Worm (Caenorhabditis elegans) whole organism, midembryonic: Measurements from ENCODE around the gene npr-40.

Experiments used
- T22C8.4 ChIP-seq: fragments of 200-800 bp; sonication (Bioruptor generic); IDR thresholded peaks from 2 replicates; pipeline ENCODE4 v1.3.6; 2022; ENCODE audit warnings: missing genetic modification characterization, missing compliant biosample characterization
- cog-1 ChIP-seq: sonication (generic microtip); optimal IDR thresholded peaks from 2 replicates; lab custom pipeline; 2016; ENCODE audit warnings: missing genetic modification characterization, missing compliant biosample characterization
- flt-1 ChIP-seq: fragments of 200-800 bp; sonication (Bioruptor generic); IDR thresholded peaks from 2 replicates; pipeline ENCODE4 v1.3.6; 2022; ENCODE audit warnings: missing genetic modification characterization, missing compliant biosample characterization
- klf-2 ChIP-seq: fragments of 200-800 bp; sonication (Bioruptor generic); conservative IDR thresholded peaks from 2 replicates; pipeline ENCODE4 v1.3.6; 2022; ENCODE audit warnings: missing genetic modification reagents, missing genetic modification characterization, missing compliant biosample characterization
- med-1 ChIP-seq: sonication (generic microtip); optimal IDR thresholded peaks from 2 replicates; lab custom pipeline; 2017; ENCODE audit warnings: missing genetic modification characterization, mild to moderate bottlenecking, missing compliant biosample characterization, antibody characterized with exemption, missing genetic modification reagents; ENCODE audit not compliant: insufficient read depth
- ref-1 ChIP-seq: fragments of 200-800 bp; sonication (Bioruptor generic); conservative IDR thresholded peaks from 2 replicates; pipeline ENCODE4 v1.3.6; 2022; ENCODE audit warnings: missing genetic modification reagents, missing genetic modification characterization, missing compliant biosample characterization
- tab-1 ChIP-seq: fragments of 200-800 bp; sonication (Bioruptor generic); IDR thresholded peaks from 2 replicates; pipeline ENCODE4 v1.3.6; 2022; ENCODE audit warnings: missing genetic modification characterization, missing compliant biosample characterization
- ztf-23 ChIP-seq: fragments of 200-800 bp; sonication (Bioruptor generic); IDR thresholded peaks from 2 replicates; pipeline ENCODE4 v1.3.6; 2022; ENCODE audit warnings: missing genetic modification reagents, missing genetic modification characterization, missing compliant biosample characterization
- ztf-29 ChIP-seq: fragments of 200-800 bp; sonication (Bioruptor generic); IDR thresholded peaks from 2 replicates; pipeline ENCODE4 v1.3.6; 2022; ENCODE audit warnings: missing genetic modification reagents, missing genetic modification characterization, missing compliant biosample characterization

npr-40 gene

DNA sequence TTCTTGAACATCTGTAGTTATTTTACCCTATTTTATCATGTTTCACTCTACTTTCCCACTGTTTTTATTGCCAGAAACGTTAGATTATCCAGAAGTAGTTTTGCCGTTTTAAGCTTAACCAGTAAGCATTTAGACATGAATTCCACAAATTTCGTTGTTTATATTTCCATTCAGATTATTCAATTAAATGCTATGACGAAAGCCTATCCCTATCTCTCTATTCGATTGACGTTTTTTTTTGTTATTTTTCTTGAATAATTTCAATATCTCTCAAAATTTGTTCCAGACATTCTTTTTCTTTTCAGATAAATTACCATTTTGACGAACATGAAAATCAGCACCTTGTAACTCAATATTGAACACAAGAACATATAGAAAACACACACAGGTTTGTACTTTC is at the start of gene npr-40:
npr-40 (plus strand) TSS at position 301 of the 400 bp plus-strand sequence.
- TF ChIP-seq ztf-29, result no peak
- no peak for TF ChIP-seq ref-1
- TF ChIP-seq med-1 (GFP tag; lab: Kevin White, UChicago), result no peak
- TF ChIP-seq klf-2, result no peak
- no peak for TF ChIP-seq cog-1 (tag; lab: Kevin White, UChicago)

- TF ChIP-seq T22C8.4 (GFP tag; lab: Robert Waterston, UW) (no peak), ztf-23 (no peak), ref-1 (no peak), flt-1 (GFP tag; lab: Robert Waterston, UW) (no peak), tab-1 (GFP tag; lab: Robert Waterston, UW) (no peak), klf-2 (no peak), med-1 (GFP tag; lab: Kevin White, UChicago) (no peak), cog-1 (tag; lab: Kevin White, UChicago) (no peak), ztf-29 (no peak)
Observed at ce11 chrX:14871780-14872179, 46.9 kb upstream of the npr-40 start, which contains the start of gene F31F6.2. TSS of gene F31F6.2 (minus strand) at chrX:14871880.

- TF ChIP-seq ztf-29, result no peak
- no peak for TF ChIP-seq med-1 (GFP tag; lab: Kevin White, UChicago)
- no peak for TF ChIP-seq ztf-23
- no peak for TF ChIP-seq klf-2
- no peak for TF ChIP-seq T22C8.4 (GFP tag; lab: Robert Waterston, UW)
- no peak for TF ChIP-seq cog-1 (tag; lab: Kevin White, UChicago)
- no peak for TF ChIP-seq tab-1 (GFP tag; lab: Robert Waterston, UW)
- no peak for TF ChIP-seq flt-1 (GFP tag; lab: Robert Waterston, UW)
- no peak for TF ChIP-seq ref-1
Observed at ce11 chrX:14872817-14873469, 45.7 kb upstream of the npr-40 start, which contains the start of gene F31F6.3. TSS of gene F31F6.3 (minus strand) at chrX:14872867.

- TF ChIP-seq flt-1 (GFP tag; lab: Robert Waterston, UW) (no peak), ztf-29 (no peak)
Observed at ce11 chrX:14875668-14876067, 43.0 kb upstream of the npr-40 start, which contains the start of gene sssh-1. TSS of gene sssh-1 (plus strand) at chrX:14875968.

ce11 chrX:14877691-14878090 is 40.9 kb upstream of the npr-40 start:
- TF ChIP-seq cog-1 (tag; lab: Kevin White, UChicago), result no peak
- no peak for TF ChIP-seq tab-1 (GFP tag; lab: Robert Waterston, UW)
- TF ChIP-seq ztf-29, result no peak
- no peak for TF ChIP-seq flt-1 (GFP tag; lab: Robert Waterston, UW)
- TF ChIP-seq ref-1, result no peak
- TF ChIP-seq ztf-23, result no peak
- no peak for TF ChIP-seq klf-2
- no peak for TF ChIP-seq T22C8.4 (GFP tag; lab: Robert Waterston, UW)
- TF ChIP-seq med-1 (GFP tag; lab: Kevin White, UChicago), result no peak

DNA sequence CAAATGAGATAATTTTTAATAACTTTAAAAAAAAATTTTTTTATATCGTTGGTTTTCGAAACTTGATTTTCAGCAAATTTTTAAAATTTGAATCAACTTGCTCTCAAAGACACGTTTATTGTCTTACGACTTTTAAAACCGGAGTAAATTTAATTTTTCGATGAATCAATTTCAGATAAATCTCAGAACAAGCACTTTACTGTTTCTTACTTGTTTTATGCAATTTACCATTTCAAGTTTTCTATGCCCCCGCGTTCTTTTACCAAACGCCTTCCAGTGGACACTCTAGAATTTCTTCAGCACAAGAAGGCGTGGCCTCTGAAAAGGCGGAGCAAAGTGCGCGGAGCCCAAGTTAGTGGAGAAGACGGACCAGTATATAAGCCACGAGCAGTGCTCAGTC is 37.5 kb upstream of the npr-40 start, which contains the start of gene flp-8:
flp-8 (plus strand) TSS at position 301 of the 400 bp plus-strand sequence.
- no peak for TF ChIP-seq ztf-29
- TF ChIP-seq T22C8.4 (GFP tag; lab: Robert Waterston, UW), result no peak
- no peak for TF ChIP-seq med-1 (GFP tag; lab: Kevin White, UChicago)
- TF ChIP-seq ztf-23, result no peak
- no peak for TF ChIP-seq klf-2
- no peak for TF ChIP-seq cog-1 (tag; lab: Kevin White, UChicago)
- TF ChIP-seq flt-1 (GFP tag; lab: Robert Waterston, UW), result no peak
- TF ChIP-seq ref-1, result no peak

DNA sequence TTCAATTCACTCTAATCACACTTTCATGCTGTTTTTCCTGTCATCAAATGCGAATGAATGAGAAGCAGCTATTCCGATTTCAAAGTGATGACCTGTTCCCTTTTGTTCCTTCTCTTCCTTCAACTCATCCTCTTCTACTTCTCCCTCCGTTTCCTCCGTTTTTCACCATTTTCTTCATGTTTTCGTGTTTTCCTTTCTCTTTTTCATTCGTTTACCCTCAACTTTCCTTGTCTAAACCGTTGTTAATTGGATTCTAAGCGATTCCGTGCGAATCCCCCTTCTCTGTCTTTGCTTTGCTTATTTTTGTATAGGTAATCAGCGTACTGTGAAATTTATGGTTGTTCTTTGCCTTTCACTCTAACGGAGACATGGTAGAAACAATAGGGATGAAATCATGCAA is 32.8 kb upstream of the npr-40 start:
- no peak for TF ChIP-seq flt-1 (GFP tag; lab: Robert Waterston, UW)
- TF ChIP-seq klf-2, result no peak
- no peak for TF ChIP-seq ref-1
- TF ChIP-seq ztf-23, result no peak
- TF ChIP-seq med-1 (GFP tag; lab: Kevin White, UChicago), result no peak
- no peak for TF ChIP-seq cog-1 (tag; lab: Kevin White, UChicago)
- no peak for TF ChIP-seq tab-1 (GFP tag; lab: Robert Waterston, UW)
- TF ChIP-seq T22C8.4 (GFP tag; lab: Robert Waterston, UW), result no peak
- TF ChIP-seq ztf-29, result no peak

- TF ChIP-seq med-1 (GFP tag; lab: Kevin White, UChicago) (no peak), tab-1 (GFP tag; lab: Robert Waterston, UW) (no peak), cog-1 (tag; lab: Kevin White, UChicago) (no peak)
Observed at ce11 chrX:14888188-14888587, 30.4 kb upstream of the npr-40 start, which contains the start of gene daf-6. TSS of gene daf-6 (plus strand) at chrX:14888488.

DNA sequence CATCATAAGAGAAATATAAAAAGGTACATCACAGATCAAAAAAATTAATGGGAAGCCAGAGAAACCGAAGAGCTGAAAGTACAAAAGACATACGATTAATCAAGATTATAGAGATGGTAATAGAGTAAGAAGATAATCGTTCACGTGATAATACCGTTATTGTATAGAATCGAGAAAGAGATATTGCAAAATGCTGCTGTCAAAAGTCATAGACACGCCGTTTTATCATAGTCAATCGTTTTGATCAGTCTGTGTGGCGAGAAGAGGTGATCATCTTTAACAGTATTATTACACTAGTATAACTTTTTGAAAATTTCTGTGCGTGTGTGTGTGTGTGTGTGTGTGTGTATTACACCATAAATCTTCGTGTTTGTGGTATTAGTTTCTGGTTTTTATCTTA is 24.3 kb upstream of the npr-40 start:
- TF ChIP-seq flt-1 (GFP tag; lab: Robert Waterston, UW) (no peak), ztf-29 (no peak), ztf-23 (no peak), cog-1 (tag; lab: Kevin White, UChicago) (no peak), med-1 (GFP tag; lab: Kevin White, UChicago) (no peak), ref-1 (no peak), klf-2 (no peak), T22C8.4 (GFP tag; lab: Robert Waterston, UW) (no peak), tab-1 (GFP tag; lab: Robert Waterston, UW) (no peak)

DNA sequence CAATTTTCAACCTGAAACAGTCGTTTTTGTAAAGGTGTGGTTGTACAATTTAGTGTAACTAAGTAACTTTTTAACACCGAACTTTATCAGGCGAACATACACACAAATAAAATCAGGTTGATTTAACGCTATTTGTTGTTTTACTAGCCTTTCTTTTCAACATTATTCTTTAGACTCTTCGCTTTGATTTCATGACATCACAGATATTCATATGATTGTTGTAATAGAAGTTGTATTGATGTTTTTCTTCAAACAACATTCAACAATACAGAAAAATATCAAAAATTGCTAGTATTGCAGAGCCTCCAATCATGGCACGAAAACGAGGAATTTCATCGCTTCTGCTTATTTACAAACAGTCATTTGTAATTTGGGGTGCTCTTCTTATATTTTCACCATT is 23.8 kb upstream of the npr-40 start, which contains the start of gene nac-1:
nac-1 (plus strand) TSS at position 301 of the 400 bp plus-strand sequence.
- TF ChIP-seq ztf-29, result no peak
- no peak for TF ChIP-seq ztf-23
- TF ChIP-seq klf-2, result no peak
- TF ChIP-seq tab-1 (GFP tag; lab: Robert Waterston, UW), result no peak
- no peak for TF ChIP-seq cog-1 (tag; lab: Kevin White, UChicago)
- TF ChIP-seq med-1 (GFP tag; lab: Kevin White, UChicago), result no peak
- TF ChIP-seq flt-1 (GFP tag; lab: Robert Waterston, UW), result no peak
- TF ChIP-seq ref-1, result no peak
- no peak for TF ChIP-seq T22C8.4 (GFP tag; lab: Robert Waterston, UW)
